Fruit fly (Drosophila melanogaster) whole organism: ENCODE data around the gene Ude.
A peak's percentile ranks its signal among the peaks of the same experiment; 100 is the strongest.

ENCODE experiments used
- CG8478 ChIP-seq: fragments of >200 bp; optimal IDR thresholded peaks from 2 replicates; lab custom pipeline; 2018; ENCODE audit warnings: inconsistent platforms
- Dll ChIP-seq: fragments of >200 bp; optimal IDR thresholded peaks from 2 replicates; lab custom pipeline; 2017
- EcR ChIP-seq, 2 experiments: fragments of >200 bp; optimal IDR thresholded peaks; 2 replicates each; lab custom pipeline; 2017; ENCODE audit warnings: missing biosample characterization in 2 of 2, missing genetic modification characterization in 2 of 2, missing genetic modification reagents in 2 of 2
- pan ChIP-seq: fragments of >200 bp; optimal IDR thresholded peaks from 2 replicates; lab custom pipeline; 2017
- psq ChIP-seq: fragments of >200 bp; optimal IDR thresholded peaks from 2 replicates; lab custom pipeline; 2017
- usp ChIP-seq: fragments of >200 bp; optimal IDR thresholded peaks from 2 replicates; lab custom pipeline; 2017; ENCODE audit warnings: missing biosample characterization, missing genetic modification characterization, mixed read lengths

Gene Ude

DNA sequence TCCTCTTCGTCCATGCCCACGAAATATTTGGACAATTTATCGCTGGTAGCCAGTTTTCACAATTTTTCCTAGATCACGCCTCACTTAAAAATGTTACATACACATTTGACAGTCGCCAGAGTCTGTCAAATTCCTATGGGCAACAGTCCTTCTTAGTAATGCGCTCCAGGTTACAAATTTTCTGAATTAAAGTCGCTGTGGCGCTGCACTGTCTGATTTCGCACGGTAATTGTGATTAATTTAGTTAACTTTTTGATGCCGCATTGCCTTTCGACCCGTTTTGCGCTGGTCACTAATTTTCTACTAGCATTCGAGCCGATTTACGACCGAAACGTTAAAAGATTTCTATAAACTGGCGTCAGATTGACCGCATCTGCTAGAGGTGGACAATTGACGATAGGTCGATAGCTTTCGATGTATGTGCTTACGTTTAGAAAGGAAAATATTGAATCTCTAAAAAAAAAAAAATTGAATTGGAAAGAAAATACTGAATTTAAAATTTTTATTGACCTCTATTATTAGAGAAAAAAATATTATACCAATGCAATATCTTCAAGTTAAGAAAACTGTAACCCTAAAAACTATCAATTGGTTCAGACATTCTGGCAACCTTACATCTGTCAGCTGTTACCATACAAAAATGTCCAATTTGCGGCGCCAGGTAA, 14.3 kb upstream of the Ude start, which contains the start of the genes lili and CG34150:
Gene lili, minus strand, starts transcription at position 376 of the 665 bp plus-strand sequence.
Gene CG34150, plus strand, starts transcription at position 626 of the 665 bp plus-strand sequence.
- TF ChIP-seq pan (lab: Kevin White, UChicago): no peak
- no peak for TF ChIP-seq EcR (GFP tag; optimal IDR thresholded peaks at IDR 0.05; lab: Kevin White, UChicago)
- no peak for TF ChIP-seq psq (lab: Kevin White, UChicago)

DNA sequence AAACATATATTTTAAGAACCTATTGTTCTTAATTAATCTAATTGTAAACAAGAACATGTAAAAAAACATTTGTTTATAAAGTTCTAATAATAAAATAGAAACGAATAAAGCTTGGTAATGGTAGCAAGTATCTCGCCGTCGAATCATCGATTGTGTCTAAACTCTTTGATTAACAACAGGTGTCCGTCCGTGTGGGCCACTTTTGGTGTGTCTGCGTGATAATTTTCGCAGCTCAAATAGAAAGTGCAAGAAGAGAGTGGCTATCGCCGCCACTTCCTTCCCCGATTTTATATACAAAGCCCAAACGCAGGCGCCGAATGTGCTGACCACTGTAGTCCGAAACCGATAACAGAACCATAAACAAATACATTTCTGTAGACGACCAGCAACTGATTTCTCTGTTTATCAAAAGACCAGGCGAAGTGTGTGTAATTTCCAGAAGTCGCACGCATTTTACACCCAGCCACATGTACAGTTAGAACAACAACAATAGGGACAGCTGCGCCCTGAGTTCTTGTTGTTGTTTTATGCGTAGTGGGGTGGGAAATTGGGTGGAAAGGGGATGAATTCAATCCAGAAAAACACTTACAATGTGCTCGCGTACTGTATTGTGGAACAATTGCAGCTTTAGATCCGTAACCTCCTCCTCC, 13.6 kb upstream of the Ude start:
- TF ChIP-seq pan (lab: Kevin White, UChicago) (no peak), psq (lab: Kevin White, UChicago) (no peak), Dll (lab: Kevin White, UChicago) (no peak), usp (GFP tag; lab: Kevin White, UChicago) (no peak), CG8478 (no peak), EcR (GFP tag; optimal IDR thresholded peaks at IDR 0.05; lab: Kevin White, UChicago) (no peak)

- TF ChIP-seq usp (GFP tag; lab: Kevin White, UChicago) (no peak), psq (lab: Kevin White, UChicago) (no peak), pan (lab: Kevin White, UChicago) (no peak), Dll (lab: Kevin White, UChicago) (no peak), EcR (GFP tag; optimal IDR thresholded peaks at IDR 0.05; lab: Kevin White, UChicago) (no peak), CG8478 (no peak)
These were observed 12.9 kb upstream of the Ude start for dm6 chr3R:24812394-24812793.

DNA sequence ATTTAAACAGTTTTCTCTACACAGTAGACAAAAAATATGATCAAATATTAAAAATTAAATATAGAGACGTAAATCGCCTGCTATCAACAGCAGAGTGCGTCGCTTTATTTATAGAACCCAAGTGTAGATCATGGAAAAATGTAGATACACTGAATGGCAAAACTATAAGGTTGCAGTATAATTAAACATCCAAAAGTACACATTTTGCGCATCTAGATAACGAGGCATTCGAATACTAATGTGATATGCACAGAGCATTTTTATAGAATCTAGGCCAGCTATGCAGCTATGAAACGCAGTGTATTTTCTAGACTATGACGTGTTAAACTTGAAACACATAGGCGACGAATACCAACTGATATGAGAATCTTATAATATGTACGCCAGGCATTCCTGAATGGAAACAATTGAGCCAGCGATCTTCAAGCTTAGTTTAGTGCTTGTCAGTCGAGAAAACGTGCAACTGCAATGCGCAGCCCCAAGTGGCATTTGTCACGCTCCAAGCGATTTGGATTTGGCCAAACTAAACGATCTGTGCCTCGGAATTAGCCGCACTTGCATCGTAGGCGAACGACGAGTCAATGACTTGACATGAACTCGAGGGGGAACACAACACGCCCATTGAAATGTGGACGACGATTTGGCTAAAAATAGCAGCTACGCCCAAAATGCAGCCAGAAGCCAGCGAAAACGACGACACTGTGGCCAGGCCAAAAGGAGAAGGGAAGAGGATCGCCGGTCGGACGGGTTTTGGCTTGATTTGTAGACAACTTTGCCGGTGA, 11.6 kb upstream of the Ude start:
- TF ChIP-seq Dll (lab: Kevin White, UChicago): no peak
- peak in 1 of 2 experiments; percentile 89 for TF ChIP-seq EcR (GFP tag; optimal IDR thresholded peaks at IDR 0.05; lab: Kevin White, UChicago)

DNA sequence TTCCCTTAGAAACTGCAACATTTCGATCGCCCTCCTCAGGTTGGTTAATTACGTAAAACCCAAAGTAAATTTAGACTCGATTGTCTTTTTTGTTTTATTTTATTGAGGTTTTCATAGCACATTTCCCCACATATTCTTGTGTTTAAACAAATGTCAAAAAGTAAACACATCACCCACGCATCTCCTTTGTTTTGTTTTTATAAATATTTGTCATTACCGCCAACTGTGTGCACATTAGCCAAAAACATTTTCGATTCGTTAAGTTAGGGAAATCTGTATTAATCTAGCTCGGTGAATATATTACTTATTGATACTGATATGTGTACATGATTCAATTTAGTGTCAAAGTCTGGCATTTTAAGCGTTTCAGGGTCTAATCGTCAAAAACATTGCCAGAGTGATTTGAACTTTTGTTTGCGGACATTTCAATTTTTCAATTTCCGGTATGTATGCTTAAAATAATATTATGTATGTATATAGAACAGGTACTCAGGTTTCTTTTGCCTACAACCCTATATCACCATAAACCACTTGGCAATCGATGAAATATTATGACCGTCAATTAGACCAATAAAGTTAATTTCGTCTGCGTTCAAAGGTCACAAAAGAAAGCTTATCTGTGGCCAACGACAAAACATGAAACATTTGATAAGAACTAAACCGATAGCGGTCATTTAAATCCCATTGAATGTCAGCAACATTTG, 10.3 kb upstream of the Ude start:
- no peak for TF ChIP-seq EcR (GFP tag; optimal IDR thresholded peaks at IDR 0.05; lab: Kevin White, UChicago)
- no peak for TF ChIP-seq usp (GFP tag; lab: Kevin White, UChicago)
- TF ChIP-seq Dll (lab: Kevin White, UChicago): no peak
- no peak for TF ChIP-seq CG8478
- no peak for TF ChIP-seq psq (lab: Kevin White, UChicago)
- no peak for TF ChIP-seq pan (lab: Kevin White, UChicago)

DNA sequence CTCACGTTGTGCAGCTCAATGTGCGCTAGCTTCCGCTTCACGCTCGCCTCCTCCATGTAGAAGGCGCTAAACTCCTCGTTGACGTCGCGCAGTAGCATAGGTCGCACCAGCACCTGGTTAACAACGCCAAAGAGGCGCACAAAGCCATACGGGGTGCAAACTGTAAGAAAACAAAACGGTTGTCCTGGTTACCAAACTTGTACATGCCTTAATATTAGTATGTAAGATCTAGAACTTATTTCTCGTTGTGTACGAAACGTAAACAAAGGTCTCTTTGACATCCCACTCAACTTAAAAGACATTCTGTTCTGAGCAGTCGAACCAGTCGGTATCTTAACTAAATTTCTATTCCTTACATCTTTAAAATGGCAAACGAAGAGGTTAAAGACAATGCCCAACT, 7.9 kb upstream of the Ude start, which contains the start of gene CG6980:
Gene CG6980, plus strand, starts transcription at position 301 of the 400 bp plus-strand sequence.
- no peak for TF ChIP-seq pan (lab: Kevin White, UChicago)
- no peak for TF ChIP-seq psq (lab: Kevin White, UChicago)
- TF ChIP-seq EcR (GFP tag; optimal IDR thresholded peaks at IDR 0.05; lab: Kevin White, UChicago): no peak
- no peak for TF ChIP-seq Dll (lab: Kevin White, UChicago)

DNA sequence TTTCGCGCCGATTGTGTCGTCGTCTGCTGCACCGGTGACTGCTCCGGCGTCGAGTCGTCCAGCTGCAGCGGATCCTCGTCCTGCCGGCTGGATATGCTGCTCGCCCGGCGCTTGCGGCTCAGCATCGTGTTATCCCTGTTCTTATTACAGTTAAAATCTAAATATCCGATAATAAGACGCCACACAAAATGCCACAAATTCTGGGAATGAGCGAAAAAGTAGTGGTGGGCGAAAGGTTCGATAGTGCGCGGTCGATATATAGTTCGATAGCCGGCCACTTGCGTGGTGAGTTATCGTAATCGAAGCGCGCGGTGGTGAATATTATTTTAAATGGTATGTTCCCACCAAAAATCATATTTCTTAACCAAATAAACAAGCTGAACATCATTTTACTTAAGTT, 5.6 kb upstream of the Ude start, which contains the start of gene polybromo:
Gene polybromo, minus strand, starts transcription at position 212 of the 400 bp plus-strand sequence.
- TF ChIP-seq CG8478: no peak
- TF ChIP-seq Dll (lab: Kevin White, UChicago): no peak

dm6 chr3R:24798595-24798994, 873 bp downstream of the Ude start:
- no peak for TF ChIP-seq psq (lab: Kevin White, UChicago)
- TF ChIP-seq EcR (GFP tag; optimal IDR thresholded peaks at IDR 0.05; lab: Kevin White, UChicago): no peak
- TF ChIP-seq CG8478: no peak
- TF ChIP-seq Dll (lab: Kevin White, UChicago): no peak
- TF ChIP-seq pan (lab: Kevin White, UChicago): no peak
- no peak for TF ChIP-seq usp (GFP tag; lab: Kevin White, UChicago)

- TF ChIP-seq Dll (lab: Kevin White, UChicago) (no peak), CG8478 (no peak), EcR (GFP tag; optimal IDR thresholded peaks at IDR 0.05; lab: Kevin White, UChicago) (no peak), usp (GFP tag; lab: Kevin White, UChicago) (no peak), pan (lab: Kevin White, UChicago) (no peak), psq (lab: Kevin White, UChicago) (no peak)
These were observed 9.4 kb downstream of the Ude start, which contains the start of gene CG13634 for dm6 chr3R:24790036-24790435. CG13634 (minus strand) TSS chr3R:24790136.

dm6 chr3R:24787734-24788133, 11.7 kb downstream of the Ude start, which contains the start of gene Ets96B:
Ets96B (plus strand) TSS chr3R:24788054.
- no peak for TF ChIP-seq Dll (lab: Kevin White, UChicago)
- TF ChIP-seq psq (lab: Kevin White, UChicago): no peak
- TF ChIP-seq CG8478: no peak
- TF ChIP-seq EcR (GFP tag; optimal IDR thresholded peaks at IDR 0.05; lab: Kevin White, UChicago): no peak
- TF ChIP-seq usp (GFP tag; lab: Kevin White, UChicago): no peak
- TF ChIP-seq pan (lab: Kevin White, UChicago): no peak

DNA sequence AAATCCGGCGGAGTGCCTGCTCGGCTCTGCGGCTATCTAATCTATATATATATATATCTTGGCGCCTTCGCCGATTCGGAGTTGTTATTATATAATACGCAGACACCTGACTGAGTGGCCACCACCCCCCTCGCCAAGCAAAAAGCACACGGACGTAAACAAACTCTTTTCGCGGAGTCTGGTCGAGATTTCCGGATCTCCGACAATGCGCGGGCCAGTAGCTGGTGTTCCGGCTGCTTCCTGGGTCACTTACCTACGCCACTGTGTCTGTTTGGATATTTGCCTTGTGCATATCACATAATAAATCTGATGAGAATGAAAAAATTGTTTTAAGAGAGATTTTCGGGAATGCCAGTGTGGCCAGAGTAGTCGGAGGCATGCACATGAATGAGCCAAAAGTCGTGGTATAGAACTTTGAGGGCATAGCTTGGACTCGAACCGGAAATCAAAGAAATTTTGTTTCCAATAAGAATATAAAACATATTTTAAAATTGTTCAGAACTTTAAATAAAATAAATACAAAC, 12.4 kb downstream of the Ude start, which contains the start of gene CG5805:
Gene CG5805, minus strand, starts transcription at position 380 of the 524 bp plus-strand sequence.
- no peak for TF ChIP-seq EcR (GFP tag; optimal IDR thresholded peaks at IDR 0.05; lab: Kevin White, UChicago)
- TF ChIP-seq Dll (lab: Kevin White, UChicago): no peak
- no peak for TF ChIP-seq pan (lab: Kevin White, UChicago)
- TF ChIP-seq psq (lab: Kevin White, UChicago): no peak
- no peak for TF ChIP-seq CG8478
- no peak for TF ChIP-seq usp (GFP tag; lab: Kevin White, UChicago)
